Worm (Caenorhabditis elegans): Measurements from ENCODE around the gene T08G5.15.

Gene T08G5.15

DNA sequence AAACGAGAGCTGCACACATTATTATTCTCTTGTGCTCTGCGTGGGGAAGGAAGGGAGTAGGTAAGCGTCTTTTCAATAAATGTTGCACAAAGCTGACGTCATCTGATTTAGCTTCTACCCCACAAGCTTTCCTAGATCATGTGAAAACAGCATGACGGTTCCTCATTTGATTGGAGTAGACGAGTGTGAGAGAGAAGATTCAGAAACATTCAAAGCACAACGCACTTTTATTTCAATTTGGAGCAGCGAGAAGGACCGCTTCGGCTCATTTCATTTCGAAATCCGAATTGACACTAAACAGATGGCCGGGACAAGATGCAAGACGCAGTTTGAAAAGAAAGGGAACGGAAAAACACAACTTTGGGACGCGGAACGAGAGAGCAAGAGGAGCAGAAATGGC lies 18.6 kb downstream of the T08G5.15 start:
- TF ChIP-seq elt-3 (tag; optimal IDR thresholded peaks at IDR 0.05): no peak
- TF ChIP-seq unc-55 (GFP tag; optimal IDR thresholded peaks at IDR 0.05): peak; percentile 5
- no peak for TF ChIP-seq dmd-4 (tag; optimal IDR thresholded peaks at IDR 0.05)
- TF ChIP-seq sma-3 (GFP tag; optimal IDR thresholded peaks at IDR 0.05): no peak
- no peak for TF ChIP-seq snpc-4 (tag; optimal IDR thresholded peaks at IDR 0.05)
- no peak for TF ChIP-seq egl-27 (tag; optimal IDR thresholded peaks at IDR 0.05)
- no peak for TF ChIP-seq nhr-11 (tag; optimal IDR thresholded peaks at IDR 0.05)
- TF ChIP-seq crh-2 (tag; optimal IDR thresholded peaks at IDR 0.05): no peak
- peak in 1 of 2 experiments; percentile 16 for TF ChIP-seq lsy-2 (tag; optimal IDR thresholded peaks at IDR 0.05)
- no peak for TF ChIP-seq fos-1 (tag; optimal IDR thresholded peaks at IDR 0.05)
- peak; percentile 72 for TF ChIP-seq sem-4 (tag; optimal IDR thresholded peaks at IDR 0.05)
- no peak for TF ChIP-seq nhr-10 (tag; optimal IDR thresholded peaks at IDR 0.05)
- no peak for TF ChIP-seq nhr-25 (tag; optimal IDR thresholded peaks at IDR 0.05)
- TF ChIP-seq aly-2 (tag; optimal IDR thresholded peaks at IDR 0.05): no peak
- TF ChIP-seq R02D3.7 (tag; optimal IDR thresholded peaks at IDR 0.05): no peak
- no peak for TF ChIP-seq mbf-1 (tag; optimal IDR thresholded peaks at IDR 0.05)
- TF ChIP-seq mdl-1 (tag; optimal IDR thresholded peaks at IDR 0.05): no peak
- no peak for TF ChIP-seq nhr-237 (tag; optimal IDR thresholded peaks at IDR 0.05)
- no peak for TF ChIP-seq ztf-1 (GFP tag; conservative IDR thresholded peaks at IDR 0.05)
- TF ChIP-seq skn-1 (tag; optimal IDR thresholded peaks at IDR 0.05): no peak
- TF ChIP-seq F13H6.1 (tag; optimal IDR thresholded peaks at IDR 0.05): no peak
- no peak for TF ChIP-seq nhr-77 (tag; optimal IDR thresholded peaks at IDR 0.05)
- no peak for TF ChIP-seq alr-1 (tag; optimal IDR thresholded peaks at IDR 0.05)
- TF ChIP-seq sma-9 (GFP tag; optimal IDR thresholded peaks at IDR 0.05): peak; percentile 30
- TF ChIP-seq sma-9 (tag; optimal IDR thresholded peaks at IDR 0.05): no peak
- no peak for TF ChIP-seq lin-13 (GFP tag; optimal IDR thresholded peaks at IDR 0.05)
- peak; percentile 56 for TF ChIP-seq C34F6.9 (tag; optimal IDR thresholded peaks at IDR 0.05)
- no peak for TF ChIP-seq nhr-21 (tag; optimal IDR thresholded peaks at IDR 0.05)
- no peak for TF ChIP-seq lin-11 (tag; optimal IDR thresholded peaks at IDR 0.05)
- TF ChIP-seq nhr-129 (tag; optimal IDR thresholded peaks at IDR 0.05): peak; percentile 30
- TF ChIP-seq ztf-4 (tag; optimal IDR thresholded peaks at IDR 0.05): no peak
- no peak for TF ChIP-seq elt-1 (tag; optimal IDR thresholded peaks at IDR 0.05)
- TF ChIP-seq lin-39 (tag; optimal IDR thresholded peaks at IDR 0.05): no peak
- no peak for TF ChIP-seq gmeb-1 (tag; optimal IDR thresholded peaks at IDR 0.05)
- TF ChIP-seq unc-39 (tag; optimal IDR thresholded peaks at IDR 0.05): no peak
- TF ChIP-seq nhr-6 (tag; optimal IDR thresholded peaks at IDR 0.05): no peak
- no peak for TF ChIP-seq ceh-82 (tag; optimal IDR thresholded peaks at IDR 0.05)
- no peak for TF ChIP-seq ceh-16 (tag; optimal IDR thresholded peaks at IDR 0.05)
- TF ChIP-seq nhr-23 (tag; optimal IDR thresholded peaks at IDR 0.05): no peak
- no peak for TF ChIP-seq nhr-12 (tag; optimal IDR thresholded peaks at IDR 0.05)
- TF ChIP-seq peb-1 (tag; optimal IDR thresholded peaks at IDR 0.05): no peak
- no peak for TF ChIP-seq ama-1 (optimal IDR thresholded peaks at IDR 0.05)
- TF ChIP-seq Y55F3AM.14 (GFP tag; optimal IDR thresholded peaks at IDR 0.05): no peak
- no peak for TF ChIP-seq mab-5 (tag; optimal IDR thresholded peaks at IDR 0.05)
- no peak for TF ChIP-seq ZK546.5 (tag; optimal IDR thresholded peaks at IDR 0.05)
- no peak for TF ChIP-seq zag-1 (tag; optimal IDR thresholded peaks at IDR 0.05)

DNA sequence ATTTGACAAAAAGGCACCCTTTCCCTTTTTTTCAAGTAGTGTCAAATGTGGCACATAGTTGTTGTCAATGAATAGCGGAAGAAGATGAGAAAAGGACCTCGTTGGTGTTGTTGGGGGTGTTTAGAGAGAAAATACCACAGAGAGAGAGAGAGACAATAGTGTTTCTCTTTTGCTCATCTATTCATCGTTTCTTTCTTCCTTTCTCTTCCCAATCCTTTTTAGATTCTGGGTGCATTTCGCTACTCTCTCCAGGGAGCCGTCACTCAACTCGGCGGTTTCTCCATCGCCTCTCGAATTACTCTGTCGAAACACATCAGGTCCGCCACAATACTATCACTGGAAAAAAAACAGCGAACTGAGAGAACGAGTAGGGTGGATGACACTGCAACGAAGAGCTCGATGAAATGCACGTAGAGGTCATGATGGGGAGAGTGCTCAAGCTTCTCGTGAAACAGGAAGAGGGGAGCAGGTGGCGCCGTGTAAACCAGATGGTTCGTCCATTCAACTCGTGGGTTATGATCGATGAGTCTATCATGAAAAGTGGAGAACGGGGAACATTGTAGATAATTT lies 19.3 kb downstream of the T08G5.15 start:
- peak; percentile 34 for TF ChIP-seq F13H6.1 (tag; optimal IDR thresholded peaks at IDR 0.05)
- TF ChIP-seq unc-55 (GFP tag; optimal IDR thresholded peaks at IDR 0.05): peak; percentile 68
- no peak for TF ChIP-seq ztf-1 (GFP tag; conservative IDR thresholded peaks at IDR 0.05)
- peak in 1 of 2 experiments; percentile 23 for TF ChIP-seq lsy-2 (tag; optimal IDR thresholded peaks at IDR 0.05)
- peak; percentile 17 for TF ChIP-seq zag-1 (tag; optimal IDR thresholded peaks at IDR 0.05)
- TF ChIP-seq nhr-129 (tag; optimal IDR thresholded peaks at IDR 0.05): peak; percentile 76
- no peak for TF ChIP-seq ceh-16 (tag; optimal IDR thresholded peaks at IDR 0.05)
- TF ChIP-seq sma-9 (GFP tag; optimal IDR thresholded peaks at IDR 0.05): peak; percentile 1
- no peak for TF ChIP-seq sma-9 (tag; optimal IDR thresholded peaks at IDR 0.05)
